Fruit fly (Drosophila melanogaster) whole organism, embryonic: ENCODE measurements around the gene Txl.

Experiments
- Abd-B ChIP-seq: fragments of 200-800 bp; sonication (Bioruptor generic); optimal IDR thresholded peaks from 2 replicates; lab custom pipeline; 2018; ENCODE audit warnings: missing biosample characterization, mild to moderate bottlenecking, missing genetic modification characterization, moderate library complexity
- CG1024 ChIP-seq: fragments of 200-800 bp; sonication (Bioruptor generic); IDR thresholded peaks from 2 replicates; pipeline ENCODE4 v1.3.6; 2022; ENCODE audit warnings: missing biosample characterization, missing genetic modification characterization
- CG11085 ChIP-seq: fragments of 200-800 bp; sonication (Bioruptor generic); IDR thresholded peaks from 2 replicates; pipeline ENCODE4 v1.3.6; 2022; ENCODE audit warnings: missing biosample characterization, missing genetic modification characterization
- CG12236 ChIP-seq: fragments of 200-800 bp; sonication (Bioruptor generic); optimal IDR thresholded peaks from 2 replicates; lab custom pipeline; 2016; ENCODE audit warnings: missing biosample characterization, missing genetic modification characterization
- CG12659 ChIP-seq: fragments of 200-800 bp; sonication (Bioruptor generic); optimal IDR thresholded peaks from 3 replicates; lab custom pipeline; 2017; ENCODE audit warnings: mild to moderate bottlenecking, missing biosample characterization, missing genetic modification reagents, missing genetic modification characterization
- CG15269 ChIP-seq: fragments of 200-800 bp; sonication (Bioruptor generic); optimal IDR thresholded peaks from 2 replicates; lab custom pipeline; 2018; ENCODE audit warnings: missing biosample characterization, mild to moderate bottlenecking, missing genetic modification characterization, moderate library complexity
- CG15696 ChIP-seq: fragments of 200-800 bp; sonication (Bioruptor generic); optimal IDR thresholded peaks from 2 replicates; lab custom pipeline; 2019; ENCODE audit warnings: missing biosample characterization, mild to moderate bottlenecking, missing genetic modification characterization, moderate library complexity
- CG2875 ChIP-seq: fragments of 200-800 bp; sonication (Bioruptor generic); optimal IDR thresholded peaks from 2 replicates; lab custom pipeline; 2017; ENCODE audit warnings: missing biosample characterization, mild to moderate bottlenecking, missing genetic modification characterization, missing genetic modification reagents
- CG3838 ChIP-seq: fragments of 200-800 bp; sonication (Bioruptor generic); optimal IDR thresholded peaks from 3 replicates; lab custom pipeline; 2016; ENCODE audit warnings: missing biosample characterization, missing genetic modification characterization
- CG6689 ChIP-seq: fragments of 200-800 bp; sonication (Bioruptor generic); IDR thresholded peaks from 2 replicates; pipeline ENCODE4 v1.3.6; 2022; ENCODE audit warnings: missing biosample characterization, missing genetic modification characterization
- CG6791 ChIP-seq: fragments of 200-800 bp; sonication (Bioruptor generic); IDR thresholded peaks from 3 replicates; pipeline ENCODE4 v1.3.6; 2022; ENCODE audit warnings: missing biosample characterization, missing genetic modification characterization; ENCODE audit not compliant: partially characterized antibody
- CG6813 ChIP-seq: fragments of 200-800 bp; sonication (Bioruptor generic); optimal IDR thresholded peaks from 2 replicates; lab custom pipeline; 2017; ENCODE audit warnings: missing biosample characterization, missing genetic modification characterization, mild to moderate bottlenecking, moderate library complexity, missing genetic modification reagents
- CG8944 ChIP-seq: fragments of 200-800 bp; sonication (Bioruptor generic); optimal IDR thresholded peaks from 3 replicates; lab custom pipeline; 2016; ENCODE audit warnings: missing biosample characterization, missing genetic modification characterization
- CG9727 ChIP-seq: fragments of 200-800 bp; sonication (Bioruptor generic); optimal IDR thresholded peaks from 3 replicates; lab custom pipeline; 2017; ENCODE audit warnings: missing biosample characterization, mild to moderate bottlenecking, missing genetic modification characterization
- CG9932 ChIP-seq: fragments of 200-800 bp; sonication (Bioruptor generic); IDR thresholded peaks from 2 replicates; pipeline ENCODE4 v1.3.6; 2022; ENCODE audit warnings: missing biosample characterization, missing genetic modification characterization
- Chrac-16 ChIP-seq: fragments of 200-800 bp; sonication (Bioruptor generic); optimal IDR thresholded peaks from 3 replicates; lab custom pipeline; 2016; ENCODE audit warnings: missing biosample characterization, missing genetic modification characterization
- Eip74EF ChIP-seq, 2 experiments: fragments of 200-800 bp in 1 of 2; fragments of >200 bp in 1 of 2; sonication (Bioruptor generic) in 1 of 2; optimal IDR thresholded peaks; 2 replicates each; lab custom pipeline; 2017 to 2019; ENCODE audit warnings: missing biosample characterization in 2 of 2, missing genetic modification characterization in 2 of 2, mild to moderate bottlenecking in 1 of 2, moderate library complexity in 1 of 2
- Fer2 ChIP-seq: fragments of 200-800 bp; sonication (Bioruptor generic); optimal IDR thresholded peaks from 2 replicates; lab custom pipeline; 2018; ENCODE audit warnings: missing biosample characterization, mild to moderate bottlenecking, missing genetic modification characterization, moderate library complexity
- Gsc ChIP-seq: fragments of 200-800 bp; sonication (Bioruptor generic); IDR thresholded peaks from 2 replicates; pipeline ENCODE4 v1.3.6; 2022; ENCODE audit warnings: missing biosample characterization, missing genetic modification characterization
- H2.0 ChIP-seq: fragments of 200-800 bp; sonication (Bioruptor generic); IDR thresholded peaks from 2 replicates; pipeline ENCODE4 v1.3.6; 2022; ENCODE audit warnings: missing biosample characterization, missing genetic modification characterization
- Hmr ChIP-seq: fragments of 200-800 bp; sonication (Bioruptor generic); optimal IDR thresholded peaks from 3 replicates; lab custom pipeline; 2017; ENCODE audit warnings: mild to moderate bottlenecking, missing biosample characterization, missing genetic modification reagents, missing genetic modification characterization
- Lpt ChIP-seq: fragments of >200 bp; optimal IDR thresholded peaks from 2 replicates; lab custom pipeline; 2018; ENCODE audit warnings: missing biosample characterization, missing genetic modification characterization
- Med ChIP-seq: fragments of 200-800 bp; sonication (Bioruptor generic); peaks from one replicate; lab custom pipeline; 2016; ENCODE audit warnings: missing biosample characterization, missing genetic modification characterization, mild to moderate bottlenecking, inconsistent platforms, moderate library complexity
- Mrtf ChIP-seq: fragments of 200-800 bp; sonication (Bioruptor generic); IDR thresholded peaks from 3 replicates; pipeline ENCODE4 v1.3.6; 2022; ENCODE audit warnings: missing biosample characterization, missing genetic modification characterization
- Nf-YA ChIP-seq: fragments of 200-800 bp; sonication (Bioruptor generic); IDR thresholded peaks from 2 replicates; pipeline ENCODE4 v1.3.6; 2022; ENCODE audit warnings: missing biosample characterization, missing genetic modification characterization
- Nf-YC ChIP-seq: fragments of 200-800 bp; optimal IDR thresholded peaks from 3 replicates; lab custom pipeline; 2019; ENCODE audit warnings: missing biosample characterization, mild to moderate bottlenecking, missing genetic modification characterization, moderate library complexity
- PHDP ChIP-seq: fragments of 200-800 bp; sonication (Bioruptor generic); optimal IDR thresholded peaks from 3 replicates; lab custom pipeline; 2018; ENCODE audit warnings: missing biosample characterization, mild to moderate bottlenecking, missing genetic modification characterization, moderate library complexity
- Trl ChIP-seq, 3 experiments: fragments of >200 bp in 2 of 3; fragments of 200-800 bp in 1 of 3; sonication (Bioruptor generic) in 1 of 3; optimal IDR thresholded peaks; 2 replicates in 1 of 3; 3 replicates in 2 of 3; lab custom pipeline; 2016 to 2017; ENCODE audit warnings: missing biosample characterization in 1 of 3, missing genetic modification characterization in 1 of 3
- ap ChIP-seq: fragments of 200-800 bp; sonication (Bioruptor generic); IDR thresholded peaks from 2 replicates; pipeline ENCODE4 v1.3.6; 2022; ENCODE audit warnings: missing biosample characterization, missing genetic modification characterization
- az2 ChIP-seq: fragments of 200-800 bp; sonication (Bioruptor generic); optimal IDR thresholded peaks from 3 replicates; lab custom pipeline; 2016; ENCODE audit warnings: missing biosample characterization, missing genetic modification characterization
- ci ChIP-seq: fragments of 200-800 bp; sonication (Bioruptor generic); IDR thresholded peaks from 3 replicates; pipeline ENCODE4 v1.3.6; 2022; ENCODE audit warnings: missing biosample characterization, missing genetic modification characterization
- croc ChIP-seq: fragments of 200-800 bp; sonication (Bioruptor generic); conservative IDR thresholded peaks from 3 replicates; pipeline ENCODE4 v1.3.6; 2022; ENCODE audit warnings: missing biosample characterization, missing genetic modification characterization
- da ChIP-seq: fragments of 200-800 bp; sonication (Bioruptor generic); optimal IDR thresholded peaks from 2 replicates; lab custom pipeline; 2016; ENCODE audit warnings: missing biosample characterization, missing genetic modification characterization
- ewg ChIP-seq: fragments of 200-800 bp; sonication (Bioruptor generic); optimal IDR thresholded peaks from 3 replicates; lab custom pipeline; 2017; ENCODE audit warnings: mild to moderate bottlenecking, missing biosample characterization, missing genetic modification reagents, missing genetic modification characterization
- fd96Cb ChIP-seq: fragments of 200-800 bp; sonication (Bioruptor generic); optimal IDR thresholded peaks from 2 replicates; lab custom pipeline; 2018; ENCODE audit warnings: missing biosample characterization, mild to moderate bottlenecking, missing genetic modification characterization, moderate library complexity
- ftz-f1 ChIP-seq: fragments of 200-800 bp; sonication (Bioruptor generic); optimal IDR thresholded peaks from 2 replicates; lab custom pipeline; 2016; ENCODE audit warnings: missing biosample characterization, missing genetic modification characterization
- gt ChIP-seq: fragments of 200-800 bp; sonication (Bioruptor generic); IDR thresholded peaks from 2 replicates; pipeline ENCODE4 v1.3.6; 2022; ENCODE audit warnings: missing biosample characterization, missing genetic modification characterization
- odd ChIP-seq: fragments of 200-800 bp; sonication (Bioruptor generic); optimal IDR thresholded peaks from 2 replicates; lab custom pipeline; 2017; ENCODE audit warnings: missing biosample characterization, mild to moderate bottlenecking, missing genetic modification characterization
- pho ChIP-seq: fragments of 200-800 bp; sonication (Bioruptor generic); optimal IDR thresholded peaks from 2 replicates; lab custom pipeline; 2016; ENCODE audit warnings: missing biosample characterization, missing genetic modification characterization
- prd ChIP-seq, 3 experiments: fragments of >200 bp in 2 of 3; fragments of 200-800 bp in 1 of 3; sonication (Bioruptor generic) in 1 of 3; optimal IDR thresholded peaks in 2 of 3; IDR thresholded peaks in 1 of 3; 2 replicates in 2 of 3; 3 replicates in 1 of 3; pipeline versions ENCODE4 v1.3.6 to Lab custom; 2017 to 2022; ENCODE audit warnings: missing biosample characterization in 1 of 3, missing genetic modification characterization in 1 of 3
- sd ChIP-seq: fragments of 200-800 bp; sonication (Bioruptor generic); optimal IDR thresholded peaks from 3 replicates; lab custom pipeline; 2018; ENCODE audit warnings: missing biosample characterization, mild to moderate bottlenecking, missing genetic modification characterization, moderate library complexity
- so ChIP-seq: fragments of 200-800 bp; sonication (Bioruptor generic); IDR thresholded peaks from 3 replicates; pipeline ENCODE4 v1.3.6; 2022; ENCODE audit warnings: missing biosample characterization, missing genetic modification characterization
- stc ChIP-seq: fragments of 200-800 bp; sonication (Bioruptor generic); IDR thresholded peaks from 2 replicates; pipeline ENCODE4 v1.3.6; 2022; ENCODE audit warnings: missing biosample characterization, missing genetic modification characterization
- ttk ChIP-seq: fragments of 200-800 bp; sonication (Bioruptor generic); IDR thresholded peaks from 2 replicates; pipeline ENCODE4 v2.1.2; 2022; ENCODE audit warnings: missing biosample characterization, missing genetic modification characterization
- tx ChIP-seq: fragments of 200-800 bp; sonication (Bioruptor generic); optimal IDR thresholded peaks from 2 replicates; lab custom pipeline; 2016; ENCODE audit warnings: missing biosample characterization, missing genetic modification characterization
- vnd ChIP-seq: fragments of 200-800 bp; sonication (Bioruptor generic); IDR thresholded peaks from 3 replicates; pipeline ENCODE4 v1.3.6; 2022; ENCODE audit warnings: missing biosample characterization, missing genetic modification characterization; ENCODE audit not compliant: partially characterized antibody
- wor ChIP-seq: fragments of 200-800 bp; sonication (Bioruptor generic); IDR thresholded peaks from 2 replicates; pipeline ENCODE4 v1.3.6; 2022; ENCODE audit warnings: missing biosample characterization, missing genetic modification characterization
- z ChIP-seq: fragments of 200-800 bp; sonication (Bioruptor generic); IDR thresholded peaks from 3 replicates; pipeline ENCODE4 v1.3.6; 2022; ENCODE audit warnings: missing biosample characterization, missing genetic modification characterization
- zfh1 ChIP-seq: fragments of 200-800 bp; sonication (Bioruptor generic); IDR thresholded peaks from 3 replicates; pipeline ENCODE4 v1.3.6; 2022; ENCODE audit warnings: missing biosample characterization, missing genetic modification characterization

The Txl gene

dm6 chr3L:5785237-5786062, 19.8 kb downstream of the Txl start (continued):
- no peak for TF ChIP-seq Chrac-16 (GFP tag; lab: Kevin White, UChicago)
- TF ChIP-seq CG12236 (GFP tag; lab: Kevin White, UChicago): no peak
- no peak for TF ChIP-seq Fer2 (tag; lab: Kevin White, UChicago)
- TF ChIP-seq CG1024: peak; percentile 20; the same call in 1 of the 2 replicates
- no peak for TF ChIP-seq fd96Cb (tag; lab: Kevin White, UChicago)
- TF ChIP-seq Hmr (GFP tag; lab: Kevin White, UChicago): no peak
- no peak for TF ChIP-seq gt (GFP tag; lab: Robert Waterston, UW)
- no peak for TF ChIP-seq az2 (GFP tag; lab: Kevin White, UChicago)
- TF ChIP-seq CG8944 (GFP tag; lab: Kevin White, UChicago): no peak
- no peak for TF ChIP-seq Eip74EF (GFP tag; optimal IDR thresholded peaks at IDR 0.05; lab: Kevin White, UChicago)
- TF ChIP-seq CG9727 (GFP tag; lab: Kevin White, UChicago): peak; percentile 34
- TF ChIP-seq odd (GFP tag; lab: Kevin White, UChicago): no peak
- no peak for TF ChIP-seq da (GFP tag; lab: Kevin White, UChicago)
- TF ChIP-seq CG9932 (GFP tag; lab: Robert Waterston, UW): no peak
- no peak for TF ChIP-seq z (GFP tag; lab: Robert Waterston, UW)
- no peak for TF ChIP-seq H2.0 (GFP tag; lab: Robert Waterston, UW)
- no peak for TF ChIP-seq tx (GFP tag; lab: Kevin White, UChicago)
- TF ChIP-seq CG6813 (GFP tag; lab: Kevin White, UChicago): peak; percentile 51
- no peak for TF ChIP-seq wor
- peak; percentile 6 for TF ChIP-seq PHDP (tag; lab: Kevin White, UChicago)
- no peak for TF ChIP-seq Abd-B
- no peak for TF ChIP-seq CG11085 (GFP tag; lab: Robert Waterston, UW)
- no peak for TF ChIP-seq Nf-YA (GFP tag; lab: Robert Waterston, UW)
- no peak for TF ChIP-seq so (GFP tag; lab: Robert Waterston, UW)
- no peak for TF ChIP-seq ftz-f1 (GFP tag; lab: Kevin White, UChicago)
- peak; percentile 41 for TF ChIP-seq Nf-YC
- no peak for TF ChIP-seq Trl (optimal IDR thresholded peaks at IDR 0.05; lab: Kevin White, UChicago)
- no peak for TF ChIP-seq Trl (GFP tag; optimal IDR thresholded peaks at IDR 0.05; lab: Kevin White, UChicago)
- 0 out of 3 replicates have a peak, but pooled peaks have one; percentile 21 for TF ChIP-seq ci (GFP tag; lab: Robert Waterston, UW)
- TF ChIP-seq Gsc (GFP tag; lab: Robert Waterston, UW): no peak
- no peak for TF ChIP-seq Mrtf
- no peak for TF ChIP-seq CG15269
- TF ChIP-seq ttk (GFP tag; lab: Robert Waterston, UW): no peak
- TF ChIP-seq ap (GFP tag; lab: Robert Waterston, UW): no peak
- peak; percentile 0 for TF ChIP-seq Med (GFP tag; lab: Kevin White, UChicago)
- no peak for TF ChIP-seq pho
- TF ChIP-seq vnd (GFP tag; lab: Robert Waterston, UW): no peak
- TF ChIP-seq CG2875 (GFP tag; lab: Kevin White, UChicago): peak; percentile 31
- no peak for TF ChIP-seq croc (GFP tag; lab: Robert Waterston, UW)
- TF ChIP-seq CG6791: no peak
- no peak for TF ChIP-seq stc (GFP tag; lab: Robert Waterston, UW)
- no peak for TF ChIP-seq CG6689 (GFP tag; lab: Robert Waterston, UW)
- TF ChIP-seq CG12659: no peak
- TF ChIP-seq ewg (GFP tag; lab: Kevin White, UChicago): no peak
- TF ChIP-seq prd (optimal IDR thresholded peaks at IDR 0.05; lab: Kevin White, UChicago): no peak
- no peak for TF ChIP-seq prd (GFP tag; IDR thresholded peaks at IDR 0.05; lab: Robert Waterston, UW)
- no peak for TF ChIP-seq sd (tag; lab: Kevin White, UChicago)
- peak; percentile 22 for TF ChIP-seq CG15696 (tag; lab: Kevin White, UChicago)
- no peak for TF ChIP-seq CG3838 (GFP tag; lab: Kevin White, UChicago)
- peak; percentile 20; the same call in 1 of the 3 replicates for TF ChIP-seq zfh1
- no peak for TF ChIP-seq Lpt (GFP tag; lab: Kevin White, UChicago)
